Fruit fly (Drosophila melanogaster) whole organism, embryonic: ENCODE results near the gene CG7519.
A peak's percentile ranks its signal among the peaks of the same experiment; 100 is the strongest.

Experiments used
- CG10654 ChIP-seq: fragments of 200-800 bp; sonication (Bioruptor generic); optimal IDR thresholded peaks from 2 replicates; lab custom pipeline; 2016; ENCODE audit warnings: missing biosample characterization, missing genetic modification characterization
- CG10979 ChIP-seq: fragments of 200-800 bp; sonication (Bioruptor generic); optimal IDR thresholded peaks from 2 replicates; lab custom pipeline; 2018; ENCODE audit warnings: missing biosample characterization, mild to moderate bottlenecking, missing genetic modification characterization, moderate library complexity
- CG11456 ChIP-seq: fragments of 200-800 bp; sonication (Bioruptor generic); IDR thresholded peaks from 3 replicates; pipeline ENCODE4 v1.3.6; 2022; ENCODE audit warnings: missing biosample characterization, missing genetic modification characterization
- CG11504 ChIP-seq: fragments of 200-800 bp; sonication (Bioruptor generic); optimal IDR thresholded peaks from 3 replicates; lab custom pipeline; 2019; ENCODE audit warnings: missing biosample characterization, mild to moderate bottlenecking, missing genetic modification characterization, moderate library complexity
- CG11723 ChIP-seq: fragments of 200-800 bp; sonication (Bioruptor generic); optimal IDR thresholded peaks from 2 replicates; lab custom pipeline; 2017; ENCODE audit warnings: missing biosample characterization, mild to moderate bottlenecking, missing genetic modification characterization
- CG13287 ChIP-seq: fragments of 200-800 bp; sonication (Bioruptor generic); IDR thresholded peaks from 2 replicates; pipeline ENCODE4 v1.3.6; 2022; ENCODE audit warnings: missing biosample characterization, missing genetic modification characterization; ENCODE audit not compliant: partially characterized antibody
- CG13424 ChIP-seq: fragments of 200-800 bp; sonication (Bioruptor generic); optimal IDR thresholded peaks from 2 replicates; lab custom pipeline; 2019; ENCODE audit warnings: missing biosample characterization, mild to moderate bottlenecking, missing genetic modification characterization, moderate library complexity
- CG13894 ChIP-seq: fragments of 200-800 bp; sonication (Bioruptor generic); optimal IDR thresholded peaks from 3 replicates; lab custom pipeline; 2018; ENCODE audit warnings: missing biosample characterization, mild to moderate bottlenecking, missing genetic modification characterization, moderate library complexity
- CG14014 ChIP-seq: fragments of 200-800 bp; sonication (Bioruptor generic); IDR thresholded peaks from 2 replicates; pipeline ENCODE4 v1.3.6; 2022; ENCODE audit warnings: missing biosample characterization, missing genetic modification characterization
- CG14050 ChIP-seq: fragments of 200-800 bp; sonication (Bioruptor generic); IDR thresholded peaks from 3 replicates; pipeline ENCODE4 v1.3.6; 2022; ENCODE audit warnings: missing biosample characterization, missing genetic modification characterization
- CG14667 ChIP-seq: fragments of 200-800 bp; sonication (Bioruptor generic); IDR thresholded peaks from 2 replicates; pipeline ENCODE4 v1.3.6; 2022; ENCODE audit warnings: missing biosample characterization, missing genetic modification characterization
- CG18011 ChIP-seq: fragments of 200-800 bp; sonication (Bioruptor generic); optimal IDR thresholded peaks from 2 replicates; lab custom pipeline; 2017; ENCODE audit warnings: missing biosample characterization, missing genetic modification characterization, mild to moderate bottlenecking, moderate library complexity, missing genotype
- CG18619 ChIP-seq: fragments of 200-800 bp; sonication (Bioruptor generic); optimal IDR thresholded peaks from 3 replicates; lab custom pipeline; 2017; ENCODE audit warnings: missing biosample characterization, mild to moderate bottlenecking, missing genetic modification characterization
- CG30431 ChIP-seq: fragments of 200-800 bp; sonication (Bioruptor generic); optimal IDR thresholded peaks from 2 replicates; lab custom pipeline; 2017; ENCODE audit warnings: missing biosample characterization, missing genetic modification characterization
- CG31224 ChIP-seq: fragments of 200-800 bp; sonication (Bioruptor generic); IDR thresholded peaks from 2 replicates; pipeline ENCODE4 v1.3.6; 2022; ENCODE audit warnings: missing biosample characterization, missing genetic modification characterization
- CG4404 ChIP-seq: fragments of 200-800 bp; sonication (Bioruptor generic); IDR thresholded peaks from 2 replicates; pipeline ENCODE4 v1.3.6; 2022; ENCODE audit warnings: missing biosample characterization, missing genetic modification characterization
- CG6254 ChIP-seq: fragments of 200-800 bp; sonication (Bioruptor generic); optimal IDR thresholded peaks from 3 replicates; lab custom pipeline; 2017; ENCODE audit warnings: mild to moderate bottlenecking, missing biosample characterization, missing genetic modification reagents, missing genetic modification characterization
- CG7357 ChIP-seq: fragments of 200-800 bp; sonication (Bioruptor generic); IDR thresholded peaks from 3 replicates; pipeline ENCODE4 v1.3.6; 2022; ENCODE audit warnings: missing biosample characterization, missing genetic modification characterization
- CG7987 ChIP-seq: fragments of 200-800 bp; sonication (Bioruptor generic); optimal IDR thresholded peaks from 2 replicates; lab custom pipeline; 2018; ENCODE audit warnings: missing biosample characterization, mild to moderate bottlenecking, missing genetic modification characterization, moderate library complexity
- CG9727 ChIP-seq: fragments of 200-800 bp; sonication (Bioruptor generic); optimal IDR thresholded peaks from 3 replicates; lab custom pipeline; 2017; ENCODE audit warnings: missing biosample characterization, mild to moderate bottlenecking, missing genetic modification characterization
- CG9797 ChIP-seq: fragments of 200-800 bp; sonication (Bioruptor generic); optimal IDR thresholded peaks from 3 replicates; lab custom pipeline; 2018; ENCODE audit warnings: missing biosample characterization, mild to moderate bottlenecking, missing genetic modification characterization
- CTCF ChIP-seq: fragments of 200-800 bp; sonication (Bioruptor generic); optimal IDR thresholded peaks from 2 replicates; lab custom pipeline; 2017; ENCODE audit warnings: missing biosample characterization, mild to moderate bottlenecking, missing genetic modification characterization, moderate library complexity
- D ChIP-seq, 2 experiments: fragments of 200-800 bp in 1 of 2; fragments of >200 bp in 1 of 2; sonication (Bioruptor generic) in 1 of 2; optimal IDR thresholded peaks; 2 replicates in 1 of 2; 3 replicates in 1 of 2; lab custom pipeline; 2017; ENCODE audit warnings: mild to moderate bottlenecking in 1 of 2, missing biosample characterization in 1 of 2, missing genetic modification characterization in 1 of 2, missing genetic modification reagents in 1 of 2
- Dad ChIP-seq: fragments of 200-800 bp; sonication (Bioruptor generic); optimal IDR thresholded peaks from 3 replicates; lab custom pipeline; 2016; ENCODE audit warnings: missing biosample characterization, missing genetic modification characterization
- Dip2 ChIP-seq: fragments of 200-800 bp; sonication (Bioruptor generic); IDR thresholded peaks from 2 replicates; pipeline ENCODE4 v1.3.6; 2022; ENCODE audit warnings: missing biosample characterization, missing genetic modification characterization
- Elba2 ChIP-seq: fragments of 200-800 bp; sonication (Bioruptor generic); optimal IDR thresholded peaks from 3 replicates; lab custom pipeline; 2016; ENCODE audit warnings: missing biosample characterization, missing genetic modification characterization
- GATAe ChIP-seq: fragments of 200-800 bp; sonication (Bioruptor generic); conservative IDR thresholded peaks from 2 replicates; pipeline ENCODE4 v1.3.6; 2022; ENCODE audit warnings: missing biosample characterization, missing genetic modification characterization
- Hmx ChIP-seq: fragments of 200-800 bp; sonication (Bioruptor generic); optimal IDR thresholded peaks from 2 replicates; lab custom pipeline; 2016; ENCODE audit warnings: missing biosample characterization, missing genetic modification characterization
- Lpt ChIP-seq: fragments of >200 bp; optimal IDR thresholded peaks from 2 replicates; lab custom pipeline; 2018; ENCODE audit warnings: missing biosample characterization, missing genetic modification characterization
- MESR4 ChIP-seq: fragments of 200-800 bp; sonication (Bioruptor generic); optimal IDR thresholded peaks from 2 replicates; lab custom pipeline; 2018; ENCODE audit warnings: missing biosample characterization, mild to moderate bottlenecking, missing genetic modification characterization, moderate library complexity
- MTF-1 ChIP-seq: fragments of 200-800 bp; sonication (Bioruptor generic); optimal IDR thresholded peaks from 2 replicates; lab custom pipeline; 2018; ENCODE audit warnings: missing biosample characterization, mild to moderate bottlenecking, missing genetic modification characterization, borderline replicate concordance
- Mes4 ChIP-seq: fragments of 200-800 bp; sonication (Bioruptor generic); optimal IDR thresholded peaks from 2 replicates; lab custom pipeline; 2016; ENCODE audit warnings: missing biosample characterization, missing genetic modification characterization
- Oli ChIP-seq: fragments of 200-800 bp; sonication (Bioruptor generic); optimal IDR thresholded peaks from 2 replicates; lab custom pipeline; 2018; ENCODE audit warnings: missing biosample characterization, mild to moderate bottlenecking, missing genetic modification characterization, moderate library complexity
- Sox102F ChIP-seq: fragments of 200-800 bp; sonication (Bioruptor generic); optimal IDR thresholded peaks from 2 replicates; lab custom pipeline; 2018; ENCODE audit warnings: missing biosample characterization, mild to moderate bottlenecking, missing genetic modification characterization, moderate library complexity
- ac ChIP-seq: fragments of 200-800 bp; sonication (Bioruptor generic); optimal IDR thresholded peaks from 3 replicates; lab custom pipeline; 2017; ENCODE audit warnings: missing biosample characterization, mild to moderate bottlenecking, missing genetic modification characterization
- amos ChIP-seq: fragments of 200-800 bp; sonication (Bioruptor generic); IDR thresholded peaks from 2 replicates; pipeline ENCODE4 v1.3.6; 2022; ENCODE audit warnings: missing biosample characterization, missing genetic modification characterization; ENCODE audit not compliant: partially characterized antibody
- crol ChIP-seq: fragments of 200-800 bp; sonication (Bioruptor generic); IDR thresholded peaks from 2 replicates; pipeline ENCODE4 v1.3.6; 2022; ENCODE audit warnings: missing biosample characterization, missing genetic modification characterization
- dysf ChIP-seq: fragments of 200-800 bp; sonication (Bioruptor generic); IDR thresholded peaks from 3 replicates; pipeline ENCODE4 v1.3.6; 2022; ENCODE audit warnings: missing biosample characterization, missing genetic modification characterization
- fru ChIP-seq: fragments of >200 bp; optimal IDR thresholded peaks from 2 replicates; lab custom pipeline; 2017
- hth ChIP-seq: fragments of >200 bp; optimal IDR thresholded peaks from 2 replicates; lab custom pipeline; 2017; ENCODE audit warnings: inconsistent platforms
- ind ChIP-seq: fragments of 200-800 bp; sonication (Bioruptor generic); optimal IDR thresholded peaks from 3 replicates; lab custom pipeline; 2016; ENCODE audit warnings: missing biosample characterization, missing genetic modification characterization
- insv ChIP-seq, 2 experiments: fragments of 200-800 bp; sonication (Bioruptor generic); optimal IDR thresholded peaks; 3 replicates each; lab custom pipeline; 2016 to 2018; ENCODE audit warnings: missing biosample characterization in 2 of 2, missing genetic modification characterization in 2 of 2
- nmo ChIP-seq: fragments of 200-800 bp; sonication (Bioruptor generic); optimal IDR thresholded peaks from 2 replicates; lab custom pipeline; 2018; ENCODE audit warnings: missing biosample characterization, mild to moderate bottlenecking, missing genetic modification characterization, moderate library complexity
- otp ChIP-seq: fragments of 200-800 bp; sonication (Bioruptor generic); IDR thresholded peaks from 3 replicates; pipeline ENCODE4, ENCODE4 v1.3.6; 2022; ENCODE audit warnings: missing biosample characterization, missing genetic modification characterization
- prd ChIP-seq, 3 experiments: fragments of >200 bp in 2 of 3; fragments of 200-800 bp in 1 of 3; sonication (Bioruptor generic) in 1 of 3; optimal IDR thresholded peaks in 2 of 3; IDR thresholded peaks in 1 of 3; 2 replicates in 2 of 3; 3 replicates in 1 of 3; pipeline versions ENCODE4 v1.3.6 to Lab custom; 2017 to 2022; ENCODE audit warnings: missing biosample characterization in 1 of 3, missing genetic modification characterization in 1 of 3
- sd ChIP-seq: fragments of 200-800 bp; sonication (Bioruptor generic); optimal IDR thresholded peaks from 3 replicates; lab custom pipeline; 2018; ENCODE audit warnings: missing biosample characterization, mild to moderate bottlenecking, missing genetic modification characterization, moderate library complexity
- slbo ChIP-seq: fragments of 200-800 bp; sonication (Bioruptor generic); IDR thresholded peaks from 2 replicates; pipeline ENCODE4 v1.3.6; 2022; ENCODE audit warnings: missing biosample characterization, missing genetic modification characterization
- slp2 ChIP-seq: fragments of 200-800 bp; sonication (Bioruptor generic); optimal IDR thresholded peaks from 2 replicates; lab custom pipeline; 2016; ENCODE audit warnings: missing biosample characterization, missing genetic modification characterization
- so ChIP-seq: fragments of 200-800 bp; sonication (Bioruptor generic); IDR thresholded peaks from 3 replicates; pipeline ENCODE4 v1.3.6; 2022; ENCODE audit warnings: missing biosample characterization, missing genetic modification characterization
- ttk ChIP-seq: fragments of 200-800 bp; sonication (Bioruptor generic); IDR thresholded peaks from 2 replicates; pipeline ENCODE4 v2.1.2; 2022; ENCODE audit warnings: missing biosample characterization, missing genetic modification characterization
- wek ChIP-seq: fragments of 200-800 bp; sonication (Bioruptor generic); optimal IDR thresholded peaks from 3 replicates; lab custom pipeline; 2018; ENCODE audit warnings: missing biosample characterization, mild to moderate bottlenecking, missing genetic modification characterization, moderate library complexity
- wor ChIP-seq: fragments of 200-800 bp; sonication (Bioruptor generic); IDR thresholded peaks from 2 replicates; pipeline ENCODE4 v1.3.6; 2022; ENCODE audit warnings: missing biosample characterization, missing genetic modification characterization

CG7519 gene

dm6 chr3L:21462860-21463259, 30.0 kb upstream of the CG7519 start (continued):
- TF ChIP-seq MTF-1 (GFP tag; lab: Kevin White, UChicago) = no peak
- TF ChIP-seq CG11504 (tag; lab: Kevin White, UChicago) = peak; percentile 46
- TF ChIP-seq prd (optimal IDR thresholded peaks at IDR 0.05; lab: Kevin White, UChicago) = no peak
- peak; percentile 28; the same call in 1 of the 3 replicates for TF ChIP-seq prd (GFP tag; IDR thresholded peaks at IDR 0.05; lab: Robert Waterston, UW)
- TF ChIP-seq CG14050 (GFP tag; lab: Robert Waterston, UW) = no peak
- no peak for TF ChIP-seq CG31224 (GFP tag; lab: Robert Waterston, UW)
- TF ChIP-seq CG18011 (GFP tag; lab: Kevin White, UChicago) = no peak
- no peak for TF ChIP-seq MESR4
- no peak for TF ChIP-seq sd (tag; lab: Kevin White, UChicago)
- TF ChIP-seq slp2 (GFP tag; lab: Kevin White, UChicago) = no peak
- TF ChIP-seq nmo = peak; percentile 64
- TF ChIP-seq CG13287 (GFP tag; lab: Robert Waterston, UW) = no peak
- no peak for TF ChIP-seq GATAe
- TF ChIP-seq otp (GFP tag; lab: Robert Waterston, UW) = no peak
- no peak for TF ChIP-seq amos (GFP tag; lab: Robert Waterston, UW)
- TF ChIP-seq CG11723 (GFP tag; lab: Kevin White, UChicago) = peak; percentile 7
- TF ChIP-seq CG6254 (GFP tag; lab: Kevin White, UChicago) = peak; percentile 6
- TF ChIP-seq ac (GFP tag; lab: Kevin White, UChicago) = no peak
- no peak for TF ChIP-seq Dip2 (GFP tag; lab: Robert Waterston, UW)
- TF ChIP-seq CG9797 = no peak
- no peak for TF ChIP-seq D (optimal IDR thresholded peaks at IDR 0.05; lab: Kevin White, UChicago)
- TF ChIP-seq D (GFP tag; optimal IDR thresholded peaks at IDR 0.05; lab: Kevin White, UChicago) = peak; percentile 59
- TF ChIP-seq CG18619 (GFP tag; lab: Kevin White, UChicago) = no peak
- TF ChIP-seq CG13424 (tag; lab: Kevin White, UChicago) = no peak
- peak; percentile 59 for TF ChIP-seq CG10979 (tag; lab: Kevin White, UChicago)
- no peak for TF ChIP-seq CG7357 (GFP tag; lab: Robert Waterston, UW)
- no peak for TF ChIP-seq wor
- no peak for TF ChIP-seq insv (GFP tag; optimal IDR thresholded peaks at IDR 0.05; lab: Kevin White, UChicago)
- TF ChIP-seq CG4404 = peak; percentile 49; the same call in 1 of the 2 replicates
- TF ChIP-seq CG10654 (GFP tag; lab: Kevin White, UChicago) = no peak
- no peak for TF ChIP-seq Lpt (GFP tag; lab: Kevin White, UChicago)
- no peak for TF ChIP-seq CG14014 (GFP tag; lab: Robert Waterston, UW)
- no peak for TF ChIP-seq ttk (GFP tag; lab: Robert Waterston, UW)
- no peak for TF ChIP-seq Hmx (GFP tag; lab: Kevin White, UChicago)
- TF ChIP-seq crol (GFP tag; lab: Robert Waterston, UW) = no peak
- TF ChIP-seq Mes4 (GFP tag; lab: Kevin White, UChicago) = no peak
- no peak for TF ChIP-seq CTCF (GFP tag; lab: Kevin White, UChicago)
- peak; percentile 71 for TF ChIP-seq CG9727 (GFP tag; lab: Kevin White, UChicago)
- no peak for TF ChIP-seq slbo (GFP tag; lab: Robert Waterston, UW)
- no peak for TF ChIP-seq CG30431 (GFP tag; lab: Kevin White, UChicago)
- TF ChIP-seq Elba2 = no peak
- TF ChIP-seq so (GFP tag; lab: Robert Waterston, UW) = no peak
- no peak for TF ChIP-seq hth (lab: Kevin White, UChicago)
- TF ChIP-seq Dad (GFP tag; lab: Kevin White, UChicago) = no peak
- TF ChIP-seq CG13894 (tag; lab: Kevin White, UChicago) = no peak
- TF ChIP-seq dysf (GFP tag; lab: Robert Waterston, UW) = no peak
- TF ChIP-seq CG7987 (GFP tag; lab: Kevin White, UChicago) = no peak
- TF ChIP-seq ind (GFP tag; lab: Kevin White, UChicago) = no peak
- TF ChIP-seq CG11456 = no peak
- peak; percentile 21 for TF ChIP-seq Sox102F
- TF ChIP-seq CG14667 (GFP tag; lab: Robert Waterston, UW) = no peak
- TF ChIP-seq fru (lab: Kevin White, UChicago) = no peak
- no peak for TF ChIP-seq wek (GFP tag; lab: Kevin White, UChicago)
- peak; percentile 33 for TF ChIP-seq Oli (tag; lab: Kevin White, UChicago)
